Fruit fly (Drosophila melanogaster) Kc167 (cell line): Measurements from ENCODE around the gene CG32188.

Source experiments
- Myc ChIP-seq: fragments of >200 bp; optimal IDR thresholded peaks from 2 replicates; lab custom pipeline; 2017; ENCODE audit warnings: missing external identifiers
- Sin3A ChIP-seq: fragments of >200 bp; optimal IDR thresholded peaks from 2 replicates; lab custom pipeline; 2018; ENCODE audit warnings: missing external identifiers
- h ChIP-seq: fragments of >200 bp; optimal IDR thresholded peaks from 3 replicates; lab custom pipeline; 2018; ENCODE audit warnings: missing external identifiers
- insv ChIP-seq: fragments of >200 bp; optimal IDR thresholded peaks from 3 replicates; lab custom pipeline; 2018; ENCODE audit warnings: missing external identifiers
- ttk ChIP-seq: sonication (Bioruptor generic); optimal IDR thresholded peaks from 2 replicates; lab custom pipeline; 2017; ENCODE audit warnings: missing external identifiers

DNA sequence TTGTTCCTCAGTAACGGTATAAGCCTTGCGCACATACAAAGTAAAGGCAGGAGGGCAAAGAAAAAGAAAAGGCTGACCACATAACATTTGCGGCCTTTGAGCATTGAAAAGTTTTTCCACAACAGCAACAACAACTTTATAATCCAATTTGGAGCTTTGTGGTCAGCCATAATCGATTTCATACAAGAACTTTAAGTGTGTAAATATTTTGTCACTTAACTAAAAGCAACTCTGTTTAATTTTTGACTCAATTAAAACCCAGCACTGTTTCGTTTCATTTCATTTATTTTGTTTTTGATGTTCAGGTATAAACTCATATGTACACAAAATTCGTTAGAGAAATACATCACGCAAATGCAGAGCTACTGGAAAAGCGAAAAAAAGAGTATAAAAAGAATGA, 35.9 kb downstream of the CG32188 start, which contains the start of gene CG42816:
- no peak for TF ChIP-seq h (lab: Kevin White, UChicago)
- no peak for TF ChIP-seq Sin3A (lab: Kevin White, UChicago)
- TF ChIP-seq Myc (lab: Kevin White, UChicago): no peak
- no peak for TF ChIP-seq ttk (lab: Kevin White, UChicago)
- no peak for TF ChIP-seq insv (lab: Kevin White, UChicago)
